Fruit fly (Drosophila melanogaster) ovary, adult (tissue): Measurements from ENCODE around the gene Hmx.

Source experiments
- CG17801 ChIP-seq: fragments of 200-800 bp; optimal IDR thresholded peaks from 2 replicates; lab custom pipeline; 2019; ENCODE audit warnings: missing biosample characterization, mild to moderate bottlenecking, missing genetic modification characterization, moderate library complexity; ENCODE audit not compliant: partially characterized antibody

Hmx gene

dm6 chr3R:17605872-17606271 is 47.1 kb downstream of the Hmx start, which contains the start of gene sll:
sll (plus strand) TSS chr3R:17606106.
- no peak for TF ChIP-seq CG17801 (GFP tag; lab: Kevin White, UChicago)

dm6 chr3R:17609059-17609458 is 50.3 kb downstream of the Hmx start, which contains the start of gene CG14329:
CG14329 (plus strand) TSS chr3R:17609359.
- TF ChIP-seq CG17801 (GFP tag; lab: Kevin White, UChicago) = no peak

dm6 chr3R:17611411-17611810 is 52.7 kb downstream of the Hmx start, which contains the start of gene Edg91:
Edg91 (minus strand) TSS chr3R:17611511.
- no peak for TF ChIP-seq CG17801 (GFP tag; lab: Kevin White, UChicago)

- TF ChIP-seq CG17801 (GFP tag; lab: Kevin White, UChicago) = no peak
These were observed 53.1 kb downstream of the Hmx start for dm6 chr3R:17611836-17612235.

dm6 chr3R:17612587-17612986 is 53.9 kb downstream of the Hmx start, which contains the start of gene CG34281:
CG34281 (plus strand) TSS chr3R:17612887.
- no peak for TF ChIP-seq CG17801 (GFP tag; lab: Kevin White, UChicago)

dm6 chr3R:17613549-17613948 is 54.8 kb downstream of the Hmx start, which contains the start of gene CG14327:
CG14327 (plus strand) TSS chr3R:17613709.
- no peak for TF ChIP-seq CG17801 (GFP tag; lab: Kevin White, UChicago)

- no peak for TF ChIP-seq CG17801 (GFP tag; lab: Kevin White, UChicago)
These were observed 56.3 kb downstream of the Hmx start for dm6 chr3R:17615076-17615475.

- TF ChIP-seq CG17801 (GFP tag; lab: Kevin White, UChicago) = no peak
These were observed 57.0 kb downstream of the Hmx start for dm6 chr3R:17615746-17616145.

- no peak for TF ChIP-seq CG17801 (GFP tag; lab: Kevin White, UChicago)
These were observed 57.8 kb downstream of the Hmx start for dm6 chr3R:17616541-17616940.

dm6 chr3R:17617121-17617975 is 58.6 kb downstream of the Hmx start:
- TF ChIP-seq CG17801 (GFP tag; lab: Kevin White, UChicago) = no peak

- TF ChIP-seq CG17801 (GFP tag; lab: Kevin White, UChicago) = no peak
These were observed 59.2 kb downstream of the Hmx start for dm6 chr3R:17617976-17618308.
